Worm (Caenorhabditis elegans) whole organism, early embryonic: ENCODE measurements around the gene C49A9.3.

Experiments
- ama-1 ChIP-seq: fragments of 150-350 bp; optimal IDR thresholded peaks from 2 replicates; lab custom pipeline; 2014
- ceh-13 ChIP-seq: fragments of 200-800 bp; sonication (Bioruptor generic); optimal IDR thresholded peaks from 2 replicates; lab custom pipeline; 2018; ENCODE audit warnings: mild to moderate bottlenecking, missing genetic modification characterization, missing compliant biosample characterization
- ceh-36 ChIP-seq: sonication (generic microtip); optimal IDR thresholded peaks from 2 replicates; lab custom pipeline; 2016; ENCODE audit warnings: missing genetic modification characterization, inconsistent platforms, missing compliant biosample characterization
- ets-7 ChIP-seq: sonication (generic microtip); optimal IDR thresholded peaks from 2 replicates; lab custom pipeline; 2016; ENCODE audit warnings: missing genotype, missing genetic modification characterization, missing compliant biosample characterization
- flt-1 ChIP-seq: fragments of 200-800 bp; sonication (Bioruptor generic); IDR thresholded peaks from 2 replicates; pipeline ENCODE4 v1.3.6; 2022; ENCODE audit warnings: missing genetic modification characterization, missing compliant biosample characterization
- sea-1 ChIP-seq: fragments of 200-800 bp; sonication (Bioruptor generic); conservative IDR thresholded peaks from 2 replicates; pipeline ENCODE4 v1.3.6; 2022; ENCODE audit warnings: missing genetic modification characterization, missing compliant biosample characterization
- tra-4 ChIP-seq: sonication (generic microtip); optimal IDR thresholded peaks from 2 replicates; lab custom pipeline; 2017; ENCODE audit warnings: missing genetic modification characterization, missing compliant biosample characterization

- TF ChIP-seq ceh-36 (tag; lab: Kevin White, UChicago) (no peak), tra-4 (tag; lab: Kevin White, UChicago) (no peak), ets-7 (tag; lab: Kevin White, UChicago) (no peak), sea-1 (GFP tag; lab: Robert Waterston, UW) (no peak), ama-1 (no peak), ceh-13 (GFP tag; lab: Kevin White, UChicago) (no peak), flt-1 (GFP tag; lab: Robert Waterston, UW) (no peak)
These were observed 11.3 kb upstream of the C49A9.3 start, which contains the start of the genes ugt-24 and C49A9.6 for ce11 chrIV:6210574-6210973.
